Worm (Caenorhabditis elegans) whole organism, L1 larva: ENCODE results near the gene clec-182.

ENCODE experiments used
- fos-1 ChIP-seq: fragments of 150-350 bp; optimal IDR thresholded peaks from 2 replicates; lab custom pipeline; 2014; ENCODE audit warnings: missing biosample characterization, missing genetic modification characterization
- hpl-2 ChIP-seq: fragments of 150-350 bp; optimal IDR thresholded peaks from 2 replicates; lab custom pipeline; 2014; ENCODE audit warnings: missing biosample characterization, missing genetic modification reagents, missing genetic modification characterization
- lir-3 ChIP-seq: sonication (generic microtip); optimal IDR thresholded peaks from 2 replicates; lab custom pipeline; 2016; ENCODE audit warnings: mild to moderate bottlenecking, missing genetic modification characterization, moderate library complexity, missing compliant biosample characterization; ENCODE audit not compliant: poor library complexity
- mdl-1 ChIP-seq, 2 experiments: fragments of 150-350 bp; optimal IDR thresholded peaks; 2 replicates each; lab custom pipeline; 2014 to 2017; ENCODE audit warnings: missing biosample characterization in 2 of 2, missing genetic modification characterization in 2 of 2, inconsistent platforms in 1 of 2
- nhr-237 ChIP-seq: fragments of 150-350 bp; optimal IDR thresholded peaks from 2 replicates; lab custom pipeline; 2014; ENCODE audit warnings: missing biosample characterization, missing genetic modification characterization
- nhr-71 ChIP-seq: sonication (generic microtip); optimal IDR thresholded peaks from 2 replicates; lab custom pipeline; 2016; ENCODE audit warnings: mild to moderate bottlenecking, missing genetic modification characterization, moderate library complexity, missing compliant biosample characterization
- nhr-77 ChIP-seq: fragments of 150-350 bp; optimal IDR thresholded peaks from 2 replicates; lab custom pipeline; 2014; ENCODE audit warnings: missing biosample characterization, missing genetic modification characterization
- skn-1 ChIP-seq: fragments of 150-350 bp; optimal IDR thresholded peaks from 2 replicates; lab custom pipeline; 2014; ENCODE audit warnings: missing biosample characterization, missing genetic modification characterization
- unc-130 ChIP-seq: fragments of 150-350 bp; optimal IDR thresholded peaks from 2 replicates; lab custom pipeline; 2017; ENCODE audit warnings: missing biosample characterization, missing genetic modification characterization, inconsistent platforms

ce11 chrIV:8820041-8820440, 21.9 kb upstream of the clec-182 start, which contains the start of gene T28C6.3:
- TF ChIP-seq nhr-77 (tag; lab: Kevin White, UChicago) (no peak), skn-1 (tag; lab: Kevin White, UChicago) (no peak), nhr-237 (tag; lab: Kevin White, UChicago) (no peak), hpl-2 (GFP tag; lab: Kevin White, UChicago) (no peak), unc-130 (tag; lab: Kevin White, UChicago) (no peak), lir-3 (no peak), nhr-71 (no peak), mdl-1 (tag; optimal IDR thresholded peaks at IDR 0.05; lab: Kevin White, UChicago) (no peak), fos-1 (tag; lab: Kevin White, UChicago) (no peak)
